Worm (Caenorhabditis elegans): ENCODE results near the gene F39H12.3.
A peak's percentile ranks its signal among the peaks of the same experiment; 100 is the strongest.

Gene F39H12.3

DNA sequence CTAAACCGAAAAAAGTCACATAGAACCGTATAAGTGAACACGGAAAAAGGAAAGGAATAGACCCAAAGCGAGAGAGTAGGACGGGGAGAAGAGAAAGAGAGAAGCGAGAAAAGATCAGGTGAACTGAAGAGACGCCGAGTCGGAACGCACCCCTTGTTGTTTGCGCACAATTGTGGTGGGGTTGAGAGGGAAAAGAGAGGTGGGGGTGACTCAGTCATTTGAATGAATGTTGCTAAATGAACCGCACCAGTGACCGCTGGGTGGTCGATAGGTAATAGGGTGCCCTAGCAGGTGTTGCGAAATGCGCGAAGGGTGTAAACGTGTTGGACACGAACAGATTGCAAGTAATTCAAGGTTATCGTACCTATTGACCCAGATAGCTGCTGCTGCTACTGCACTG is 29.7 kb upstream of the F39H12.3 start, which contains the start of gene lgl-1 (continued):
- TF ChIP-seq fkh-10 (GFP tag; optimal IDR thresholded peaks at IDR 0.05), result no peak
- no peak for TF ChIP-seq F10B5.3 (tag; optimal IDR thresholded peaks at IDR 0.05)
- no peak for TF ChIP-seq F44E2.7 (GFP tag; IDR thresholded peaks at IDR 0.05)
- TF ChIP-seq duxl-1 (tag; optimal IDR thresholded peaks at IDR 0.05; ENCODE audit: poor library complexity), result no peak
- TF ChIP-seq lin-29 (GFP tag; IDR thresholded peaks at IDR 0.05), result no peak
- no peak for TF ChIP-seq Y105C5A.15 (GFP tag; IDR thresholded peaks at IDR 0.05)
- TF ChIP-seq zip-11 (GFP tag; IDR thresholded peaks at IDR 0.05), result no peak
- TF ChIP-seq tra-1 (GFP tag; IDR thresholded peaks at IDR 0.05), result no peak
- no peak for TF ChIP-seq aly-2 (tag; optimal IDR thresholded peaks at IDR 0.05)
- no peak for TF ChIP-seq skn-1 (tag; optimal IDR thresholded peaks at IDR 0.05)
- TF ChIP-seq ctbp-1 (GFP tag; IDR thresholded peaks at IDR 0.05), result no peak
- no peak for TF ChIP-seq dmd-6 (GFP tag; IDR thresholded peaks at IDR 0.05)
- TF ChIP-seq snpc-4 (tag; optimal IDR thresholded peaks at IDR 0.05), result no peak
- TF ChIP-seq tag-97 (GFP tag; IDR thresholded peaks at IDR 0.05), result no peak
- no peak for TF ChIP-seq lir-3 (tag; optimal IDR thresholded peaks at IDR 0.05)
- no peak for TF ChIP-seq zfp-2 (tag; optimal IDR thresholded peaks at IDR 0.05)
- no peak for TF ChIP-seq F49E8.2 (tag; optimal IDR thresholded peaks at IDR 0.05; ENCODE audit: borderline replicate concordance)
- no peak for TF ChIP-seq gei-8 (GFP tag; optimal IDR thresholded peaks at IDR 0.05)
- no peak for TF ChIP-seq ceh-62 (tag; optimal IDR thresholded peaks at IDR 0.05)

ce11 chrX:865214-865613 is 23.9 kb upstream of the F39H12.3 start:
- no peak for TF ChIP-seq hmg-1.1 (GFP tag; IDR thresholded peaks at IDR 0.05)
- 0 out of 2 replicates have a peak, but pooled peaks have one; percentile 13 for TF ChIP-seq Y48G9A.11 (GFP tag; IDR thresholded peaks at IDR 0.05)
- TF ChIP-seq aha-1 (tag), result peak; percentile 86
- peak; percentile 42 for TF ChIP-seq hlh-30 (tag; optimal IDR thresholded peaks at IDR 0.05; ENCODE audit: insufficient read depth)
- TF ChIP-seq madf-5 (GFP tag; IDR thresholded peaks at IDR 0.05), result no peak
- no peak for TF ChIP-seq nhr-6 (tag; optimal IDR thresholded peaks at IDR 0.05)
- TF ChIP-seq vab-7 (GFP tag; IDR thresholded peaks at IDR 0.05), result no peak
- TF ChIP-seq nhr-237 (tag; optimal IDR thresholded peaks at IDR 0.05), result no peak
- TF ChIP-seq snpc-1.2 (GFP tag; IDR thresholded peaks at IDR 0.05), result peak; percentile 56; the same call in 1 of the 2 replicates
- no peak for TF ChIP-seq ama-1 (optimal IDR thresholded peaks at IDR 0.05)
- TF ChIP-seq dmd-9 (GFP tag; IDR thresholded peaks at IDR 0.05), result 0 out of 2 replicates have a peak, but pooled peaks have one; percentile 42
- peak; percentile 57 for TF ChIP-seq arid-1 (GFP tag; conservative IDR thresholded peaks at IDR 0.05)
- no peak for TF ChIP-seq lir-3 (tag; optimal IDR thresholded peaks at IDR 0.05)
- TF ChIP-seq D1046.2 (GFP tag; IDR thresholded peaks at IDR 0.05), result 0 out of 2 replicates have a peak, but pooled peaks have one; percentile 25
- TF ChIP-seq duxl-1 (tag; optimal IDR thresholded peaks at IDR 0.05; ENCODE audit: poor library complexity), result no peak
- TF ChIP-seq nhr-76 (tag; optimal IDR thresholded peaks at IDR 0.05), result no peak
- no peak for TF ChIP-seq lin-13 (GFP tag; optimal IDR thresholded peaks at IDR 0.05)
- no peak for TF ChIP-seq hif-1 (tag; optimal IDR thresholded peaks at IDR 0.05)
- TF ChIP-seq T20F7.1 (GFP tag; optimal IDR thresholded peaks at IDR 0.05), result no peak
- 0 out of 2 replicates have a peak, but pooled peaks have one; percentile 20 for TF ChIP-seq madf-9 (GFP tag; conservative IDR thresholded peaks at IDR 0.05)
- no peak for TF ChIP-seq unc-39 (tag; optimal IDR thresholded peaks at IDR 0.05)
- no peak for TF ChIP-seq zfp-3 (GFP tag; conservative IDR thresholded peaks at IDR 0.05)
- no peak for TF ChIP-seq lin-1 (GFP tag; IDR thresholded peaks at IDR 0.05)
- 0 out of 2 replicates have a peak, but pooled peaks have one; percentile 55 for TF ChIP-seq mxl-2 (GFP tag; conservative IDR thresholded peaks at IDR 0.05)
- TF ChIP-seq jun-1 (tag; optimal IDR thresholded peaks at IDR 0.05), result no peak
- peak; percentile 55; the same call in 1 of the 2 replicates for TF ChIP-seq lim-7 (GFP tag; IDR thresholded peaks at IDR 0.05)
- TF ChIP-seq T26A8.4 (GFP tag; IDR thresholded peaks at IDR 0.05), result no peak
- TF ChIP-seq hlh-11 (tag; optimal IDR thresholded peaks at IDR 0.05), result peak; percentile 5
- TF ChIP-seq mdl-1 (tag; optimal IDR thresholded peaks at IDR 0.05), result no peak
- 0 out of 2 replicates have a peak, but pooled peaks have one; percentile 8 for TF ChIP-seq ceh-44 (GFP tag; IDR thresholded peaks at IDR 0.05)
- no peak for TF ChIP-seq daf-12 (tag; optimal IDR thresholded peaks at IDR 0.05)
- no peak for TF ChIP-seq php-3 (GFP tag; IDR thresholded peaks at IDR 0.05)
- TF ChIP-seq dmd-6 (GFP tag; IDR thresholded peaks at IDR 0.05), result peak; percentile 21; the same call in 1 of the 2 replicates
- no peak for TF ChIP-seq Y5F2A.4 (GFP tag; optimal IDR thresholded peaks at IDR 0.05)
- no peak for TF ChIP-seq mxl-3 (GFP tag; optimal IDR thresholded peaks at IDR 0.05)

Data from whole organism, L4 larva.